Worm (Caenorhabditis elegans) whole organism, mixed stage, embryonic: ENCODE measurements around the gene cest-5.1.

Experiments used
- drap-1 ChIP-seq: fragments of 200-800 bp; sonication (Bioruptor generic); optimal IDR thresholded peaks from 3 replicates; lab custom pipeline; 2018; ENCODE audit warnings: mild to moderate bottlenecking, missing genetic modification characterization, missing compliant biosample characterization
- elt-3 ChIP-seq: fragments of 150-350 bp; optimal IDR thresholded peaks from 2 replicates; lab custom pipeline; 2014; ENCODE audit warnings: missing biosample characterization, missing genetic modification characterization
- hlh-1 ChIP-seq: fragments of 150-350 bp; optimal IDR thresholded peaks from 2 replicates; lab custom pipeline; 2014; ENCODE audit warnings: missing biosample characterization, missing genetic modification reagents, missing genetic modification characterization
- nhr-12 ChIP-seq: fragments of 150-350 bp; optimal IDR thresholded peaks from 2 replicates; lab custom pipeline; 2014; ENCODE audit warnings: missing biosample characterization, missing genetic modification characterization
- nhr-28 ChIP-seq: fragments of 150-350 bp; optimal IDR thresholded peaks from 2 replicates; lab custom pipeline; 2014; ENCODE audit warnings: missing biosample characterization, missing genetic modification characterization
- pha-4 ChIP-seq: fragments of 150-350 bp; optimal IDR thresholded peaks from 2 replicates; lab custom pipeline; 2018; ENCODE audit warnings: missing biosample characterization, missing genetic modification reagents, missing genetic modification characterization
- tbx-8 ChIP-seq: fragments of 200-800 bp; sonication (Bioruptor generic); optimal IDR thresholded peaks from 2 replicates; lab custom pipeline; 2018; ENCODE audit warnings: mild to moderate bottlenecking, missing genetic modification characterization, moderate library complexity, missing compliant biosample characterization
- unc-39 ChIP-seq: fragments of 150-350 bp; optimal IDR thresholded peaks from 2 replicates; lab custom pipeline; 2014; ENCODE audit warnings: missing biosample characterization, missing genetic modification characterization
- unc-62 ChIP-seq: fragments of 150-350 bp; optimal IDR thresholded peaks from 2 replicates; lab custom pipeline; 2014; ENCODE audit warnings: missing biosample characterization, missing genetic modification reagents, missing genetic modification characterization

DNA sequence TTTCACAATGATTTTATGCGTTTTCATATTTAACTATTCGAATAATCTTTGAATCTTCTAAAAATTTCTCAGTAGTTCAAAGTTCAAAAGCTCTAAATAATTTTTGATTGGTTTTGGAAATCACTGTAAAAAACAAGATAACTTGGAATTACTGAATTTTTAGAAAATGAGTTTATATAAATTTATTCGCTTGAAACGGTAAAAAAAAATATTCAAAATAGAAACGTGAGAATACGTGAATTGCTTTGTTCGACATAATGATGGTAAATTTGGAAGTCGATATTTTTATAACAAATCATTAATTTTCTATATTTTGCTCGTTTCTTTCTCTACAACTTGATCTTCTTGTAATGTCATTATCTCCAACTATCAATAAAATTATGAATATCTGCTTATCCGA lies 8.2 kb downstream of the cest-5.1 start, which contains the start of gene C01B10.44:
- no peak for TF ChIP-seq unc-62 (GFP tag; lab: Kevin White, UChicago)
- no peak for TF ChIP-seq hlh-1 (tag; lab: Kevin White, UChicago)
- TF ChIP-seq tbx-8 = no peak
- no peak for TF ChIP-seq nhr-12 (tag; lab: Kevin White, UChicago)
- TF ChIP-seq unc-39 (tag; lab: Kevin White, UChicago) = no peak
- no peak for TF ChIP-seq nhr-28 (tag; lab: Kevin White, UChicago)
- TF ChIP-seq drap-1 (GFP tag; lab: Kevin White, UChicago) = no peak
- TF ChIP-seq elt-3 = no peak
- no peak for TF ChIP-seq pha-4 (tag; lab: Kevin White, UChicago)
